Fruit fly (Drosophila melanogaster) whole organism: ENCODE measurements around the gene CG42553.

ENCODE experiments used
- CG8478 ChIP-seq: fragments of >200 bp; optimal IDR thresholded peaks from 2 replicates; lab custom pipeline; 2018; ENCODE audit warnings: inconsistent platforms
- EcR ChIP-seq, 2 experiments: fragments of >200 bp; optimal IDR thresholded peaks; 2 replicates each; lab custom pipeline; 2017; ENCODE audit warnings: missing biosample characterization in 2 of 2, missing genetic modification characterization in 2 of 2, missing genetic modification reagents in 2 of 2
- pan ChIP-seq: fragments of >200 bp; optimal IDR thresholded peaks from 2 replicates; lab custom pipeline; 2017
- psq ChIP-seq: fragments of >200 bp; optimal IDR thresholded peaks from 2 replicates; lab custom pipeline; 2017

DNA sequence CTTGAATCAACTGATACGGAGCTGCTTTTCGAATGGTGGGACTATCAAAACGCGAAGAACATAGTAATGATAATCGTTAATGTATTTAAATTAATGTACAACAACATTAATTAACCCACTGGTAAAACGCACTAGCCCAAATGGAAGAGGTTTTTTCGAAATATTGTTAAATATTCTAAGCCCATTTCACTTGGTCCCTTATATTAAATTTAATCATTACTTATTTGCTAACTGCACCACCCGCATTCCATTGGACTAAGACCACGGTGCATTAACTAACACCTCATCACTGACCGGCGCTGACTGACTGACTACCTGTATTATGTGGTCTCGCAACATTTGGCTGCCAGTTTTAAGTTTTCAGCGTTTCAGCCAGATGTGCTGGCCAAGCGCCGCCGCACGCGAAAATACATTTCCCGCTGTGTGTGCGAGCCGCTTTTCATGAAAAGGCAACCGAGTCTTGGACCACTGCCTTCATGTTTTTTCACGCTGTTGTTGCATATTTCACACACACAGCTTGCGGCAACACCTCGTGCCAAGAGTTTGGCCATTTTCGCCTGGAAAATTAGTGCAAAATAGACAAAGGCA, 40.1 kb upstream of the CG42553 start:
- no peak for TF ChIP-seq EcR (GFP tag; optimal IDR thresholded peaks at IDR 0.05; lab: Kevin White, UChicago)
- no peak for TF ChIP-seq CG8478
- no peak for TF ChIP-seq psq (lab: Kevin White, UChicago)
- no peak for TF ChIP-seq pan (lab: Kevin White, UChicago)
